Worm (Caenorhabditis elegans): ENCODE measurements around the gene C29F5.8.

DNA sequence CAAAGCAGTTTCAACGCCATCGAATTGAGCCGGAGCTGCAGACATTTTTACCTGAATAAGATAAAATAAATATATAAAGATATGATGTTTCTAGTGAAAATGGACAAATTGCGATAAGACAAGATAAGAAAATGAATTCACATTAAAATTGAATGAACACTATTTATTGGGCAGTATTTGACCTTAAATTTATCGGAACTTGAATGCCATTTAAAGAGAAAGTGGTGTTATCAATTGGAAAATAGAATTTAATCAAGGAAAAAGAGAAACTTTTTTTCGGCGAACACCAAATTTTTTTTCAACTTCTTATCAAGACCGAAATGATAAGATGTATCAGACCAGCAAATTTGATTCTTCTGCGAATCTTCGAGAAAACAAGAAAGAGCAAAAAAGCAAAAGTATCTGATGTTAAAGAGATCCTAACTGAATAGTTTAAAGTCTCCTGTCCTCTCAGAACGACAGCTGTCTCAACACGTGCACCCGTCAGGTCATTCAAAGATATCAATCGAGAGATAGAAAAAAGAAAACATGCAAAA is 16.1 kb upstream of the C29F5.8 start, which contains the start of gene upb-1:
- TF ChIP-seq snpc-1.1 (tag; optimal IDR thresholded peaks at IDR 0.05; ENCODE audit: insufficient read depth) (no peak), sptf-2 (GFP tag; optimal IDR thresholded peaks at IDR 0.05) (no peak), die-1 (tag; optimal IDR thresholded peaks at IDR 0.05) (no peak), zfh-2 (GFP tag; conservative IDR thresholded peaks at IDR 0.05) (no peak), F57C9.4 (tag; optimal IDR thresholded peaks at IDR 0.05) (no peak)

Measured in whole organism, young adult.